Fruit fly (Drosophila melanogaster): ENCODE measurements around the gene comt.

comt gene

DNA sequence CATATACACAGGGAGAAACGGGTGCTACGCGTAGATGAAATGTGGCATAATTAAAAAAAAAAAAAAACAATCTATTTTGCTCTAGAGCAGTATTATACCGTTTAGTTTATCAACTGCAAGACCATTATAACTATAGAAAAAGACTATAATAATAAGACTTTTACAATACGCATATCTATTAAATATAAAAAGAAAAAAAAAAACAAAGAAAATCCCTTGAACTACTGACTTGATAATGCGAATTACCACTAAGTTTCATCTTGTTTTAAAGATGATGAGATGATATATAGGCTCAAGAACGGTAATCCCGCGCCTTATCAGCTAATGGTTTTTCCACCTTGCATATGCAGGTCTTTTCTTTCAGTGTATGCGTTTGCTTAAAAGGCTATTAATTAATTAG is 48.4 kb downstream of the comt start (continued):
- TF ChIP-seq fd85E (GFP tag; optimal IDR thresholded peaks at IDR 0.05) (no peak), esn (GFP tag; optimal IDR thresholded peaks at IDR 0.05) (peak; percentile 64), OdsH (GFP tag; optimal IDR thresholded peaks at IDR 0.05) (peak; percentile 49), CG3032 (tag; optimal IDR thresholded peaks at IDR 0.05) (peak; percentile 12), Sox14 (GFP tag; optimal IDR thresholded peaks at IDR 0.05) (peak; percentile 34), CG16779 (tag; optimal IDR thresholded peaks at IDR 0.05) (no peak), CG31627 (GFP tag; optimal IDR thresholded peaks at IDR 0.05) (peak; percentile 35), acj6 (GFP tag; optimal IDR thresholded peaks at IDR 0.05) (peak; percentile 36)

DNA sequence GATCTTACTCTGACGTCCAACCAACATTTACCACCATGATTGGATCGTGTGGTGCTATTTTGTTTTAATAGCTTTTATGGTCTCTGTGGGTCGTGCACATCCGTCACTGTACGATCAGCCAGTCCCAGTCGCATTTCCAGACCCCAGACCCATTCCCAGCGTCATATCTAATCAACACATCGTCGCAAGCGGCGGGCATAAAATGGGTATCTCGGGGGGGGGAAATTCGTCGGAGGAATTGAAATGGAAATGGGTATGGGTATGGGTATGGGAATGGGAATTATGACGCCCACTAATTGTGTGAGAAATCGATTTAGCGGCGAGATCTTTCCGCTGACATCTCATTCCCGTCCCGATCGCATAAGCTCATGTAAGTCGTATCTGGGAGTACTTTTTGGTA is 51.9 kb downstream of the comt start:
- no peak for TF ChIP-seq dsx (GFP tag; optimal IDR thresholded peaks at IDR 0.05; ENCODE audit: poor library complexity, severe bottlenecking)
- no peak for TF ChIP-seq Eip78C (GFP tag)
- 0 out of 3 replicates have a peak, but pooled peaks have one; percentile 21 for TF ChIP-seq CG6163 (GFP tag; IDR thresholded peaks at IDR 0.05)
- peak; percentile 59 for TF ChIP-seq svp (GFP tag)
- no peak for TF ChIP-seq CG3919 (GFP tag; optimal IDR thresholded peaks at IDR 0.05)
- TF ChIP-seq Hr39 (GFP tag; optimal IDR thresholded peaks at IDR 0.05): no peak
- TF ChIP-seq vri (GFP tag; optimal IDR thresholded peaks at IDR 0.05): peak; percentile 61
- TF ChIP-seq spab (GFP tag; optimal IDR thresholded peaks at IDR 0.05): no peak
